Worm (Caenorhabditis elegans): Measurements from ENCODE around the gene clec-232.

- TF ChIP-seq nfya-1 (tag; optimal IDR thresholded peaks at IDR 0.05; ENCODE audit: borderline replicate concordance, insufficient read depth): no peak
- no peak for TF ChIP-seq T07F8.4 (tag; optimal IDR thresholded peaks at IDR 0.05)
- TF ChIP-seq unc-62 (GFP tag; optimal IDR thresholded peaks at IDR 0.05): no peak
- TF ChIP-seq snpc-3.4 (tag; optimal IDR thresholded peaks at IDR 0.05): no peak
- TF ChIP-seq nhr-120 (GFP tag; IDR thresholded peaks at IDR 0.05): no peak
- no peak for TF ChIP-seq xnd-1 (tag; optimal IDR thresholded peaks at IDR 0.05)
- no peak for TF ChIP-seq ama-1 (optimal IDR thresholded peaks at IDR 0.05)
- no peak for TF ChIP-seq ama-1 (GFP tag; optimal IDR thresholded peaks at IDR 0.05)
- no peak for TF ChIP-seq sdz-38 (tag; optimal IDR thresholded peaks at IDR 0.05)
- no peak for TF ChIP-seq Y79H2A.3 (GFP tag; conservative IDR thresholded peaks at IDR 0.05)
- TF ChIP-seq rcor-1 (GFP tag; IDR thresholded peaks at IDR 0.05): no peak
These were observed 25.0 kb upstream of the clec-232 start, which contains the start of gene srw-59 for ce11 chrV:15950903-15951302.

Data from whole organism, young adult.